Fruit fly (Drosophila melanogaster): Measurements from ENCODE around the gene CG7246.

The CG7246 gene

dm6 chrX:9060078-9060477, 20.8 kb downstream of the CG7246 start:
- no peak for TF ChIP-seq CTCF (GFP tag; optimal IDR thresholded peaks at IDR 0.05)
- peak; percentile 67 for TF ChIP-seq CG10147 (GFP tag; optimal IDR thresholded peaks at IDR 0.05)
- peak; percentile 40 for TF ChIP-seq jing (GFP tag; optimal IDR thresholded peaks at IDR 0.05)
- peak; percentile 23 for TF ChIP-seq dm (GFP tag; optimal IDR thresholded peaks at IDR 0.05)
- TF ChIP-seq zfh1 (GFP tag; IDR thresholded peaks at IDR 0.05) = peak; percentile 58; the same call in 1 of the 3 replicates
- no peak for TF ChIP-seq CG7745 (tag; optimal IDR thresholded peaks at IDR 0.05)
- TF ChIP-seq Elba2 (GFP tag; optimal IDR thresholded peaks at IDR 0.05) = no peak
- TF ChIP-seq CG3995 (GFP tag; optimal IDR thresholded peaks at IDR 0.05) = peak; percentile 23
- TF ChIP-seq CG17568 (GFP tag; optimal IDR thresholded peaks at IDR 0.05) = no peak
- no peak for TF ChIP-seq luna (GFP tag; optimal IDR thresholded peaks at IDR 0.05)
- no peak for TF ChIP-seq CG10462 (GFP tag; optimal IDR thresholded peaks at IDR 0.05)
- no peak for TF ChIP-seq Opbp (GFP tag; IDR thresholded peaks at IDR 0.05; ENCODE audit: partially characterized antibody)
- TF ChIP-seq pita (GFP tag; optimal IDR thresholded peaks at IDR 0.05) = no peak
- TF ChIP-seq pho (GFP tag; optimal IDR thresholded peaks at IDR 0.05) = peak; percentile 10
- peak; percentile 75 for TF ChIP-seq fd3F (GFP tag; optimal IDR thresholded peaks at IDR 0.05)
- no peak for TF ChIP-seq btn (GFP tag; optimal IDR thresholded peaks at IDR 0.05)
- TF ChIP-seq bowl (GFP tag; IDR thresholded peaks at IDR 0.05) = no peak
- peak; percentile 75 for TF ChIP-seq CG7839 (tag; optimal IDR thresholded peaks at IDR 0.05)
- TF ChIP-seq hb (GFP tag; IDR thresholded peaks at IDR 0.05; ENCODE audit: partially characterized antibody) = no peak
- TF ChIP-seq abd-A (tag; optimal IDR thresholded peaks at IDR 0.05) = no peak
- no peak for TF ChIP-seq HmgD (GFP tag; optimal IDR thresholded peaks at IDR 0.05)
- peak; percentile 73 for TF ChIP-seq CG9817 (tag; optimal IDR thresholded peaks at IDR 0.05)
- TF ChIP-seq CG10979 (tag; optimal IDR thresholded peaks at IDR 0.05) = peak; percentile 76
- peak; percentile 36 for TF ChIP-seq CG9609 (GFP tag; optimal IDR thresholded peaks at IDR 0.05)
- peak; percentile 34 for TF ChIP-seq CG16815 (GFP tag; optimal IDR thresholded peaks at IDR 0.05)
- peak; percentile 60; the same call in 1 of the 2 replicates for TF ChIP-seq Xrp1 (GFP tag; IDR thresholded peaks at IDR 0.05)
- no peak for TF ChIP-seq CG4328 (GFP tag; optimal IDR thresholded peaks at IDR 0.05)
- TF ChIP-seq CrebB (tag; optimal IDR thresholded peaks at IDR 0.05) = peak; percentile 76
- TF ChIP-seq CG14965 (GFP tag; optimal IDR thresholded peaks at IDR 0.05; ENCODE audit: borderline replicate concordance) = no peak
- TF ChIP-seq disco-r (GFP tag; optimal IDR thresholded peaks at IDR 0.05) = no peak
- TF ChIP-seq Hmr (GFP tag; optimal IDR thresholded peaks at IDR 0.05) = peak; percentile 74
- no peak for TF ChIP-seq CG12744 (GFP tag; optimal IDR thresholded peaks at IDR 0.05)
- TF ChIP-seq CG10565 (GFP tag; optimal IDR thresholded peaks at IDR 0.05) = no peak
- TF ChIP-seq chinmo (GFP tag; IDR thresholded peaks at IDR 0.05; ENCODE audit: partially characterized antibody) = no peak
- peak; percentile 59 for TF ChIP-seq Hr3 (GFP tag; optimal IDR thresholded peaks at IDR 0.05)
- no peak for TF ChIP-seq stwl (tag; optimal IDR thresholded peaks at IDR 0.05)
- TF ChIP-seq Lhr (GFP tag; optimal IDR thresholded peaks at IDR 0.05) = peak; percentile 22
- TF ChIP-seq Pdp1 (GFP tag; optimal IDR thresholded peaks at IDR 0.05) = peak; percentile 41 to 42
- TF ChIP-seq CG15011 (GFP tag; optimal IDR thresholded peaks at IDR 0.05) = no peak
- no peak for TF ChIP-seq Dref (GFP tag; IDR thresholded peaks at IDR 0.05)
- peak; percentile 65 for TF ChIP-seq CG1024 (GFP tag; IDR thresholded peaks at IDR 0.05)
- peak; percentile 66 for TF ChIP-seq CG14050 (GFP tag; IDR thresholded peaks at IDR 0.05)
- TF ChIP-seq CG34224 (GFP tag; IDR thresholded peaks at IDR 0.05; ENCODE audit: partially characterized antibody) = no peak
- TF ChIP-seq onecut (GFP tag; IDR thresholded peaks at IDR 0.05) = peak; percentile 51
- peak; percentile 34 for TF ChIP-seq CG12236 (GFP tag; optimal IDR thresholded peaks at IDR 0.05)
- peak; percentile 79 for TF ChIP-seq gcm (GFP tag; optimal IDR thresholded peaks at IDR 0.05)
- peak; percentile 50; the same call in 1 of the 2 replicates for TF ChIP-seq CG10959 (GFP tag; IDR thresholded peaks at IDR 0.05)
- TF ChIP-seq al (GFP tag; IDR thresholded peaks at IDR 0.05) = no peak
- peak; percentile 85 for TF ChIP-seq row (GFP tag; IDR thresholded peaks at IDR 0.05)
- TF ChIP-seq Six4 (GFP tag; optimal IDR thresholded peaks at IDR 0.05) = peak; percentile 58
- TF ChIP-seq Dbx (GFP tag; IDR thresholded peaks at IDR 0.05) = no peak
- no peak for TF ChIP-seq CG9876 (GFP tag; optimal IDR thresholded peaks at IDR 0.05)
